Worm (Caenorhabditis elegans) whole organism, L4 larva: ENCODE results near the gene sbp-1.

Source experiments
- F37D6.2 ChIP-seq: sonication (generic microtip); optimal IDR thresholded peaks from 2 replicates; lab custom pipeline; 2016; ENCODE audit warnings: mild to moderate bottlenecking, missing genetic modification characterization, missing compliant biosample characterization
- T20F7.1 ChIP-seq: fragments of 200-800 bp; sonication (Bioruptor generic); optimal IDR thresholded peaks from 2 replicates; lab custom pipeline; 2018; ENCODE audit warnings: mild to moderate bottlenecking, missing genetic modification characterization, missing compliant biosample characterization
- Y105C5A.15 ChIP-seq: fragments of 200-800 bp; sonication (Bioruptor generic); IDR thresholded peaks from 2 replicates; pipeline ENCODE4 v1.3.6; 2022; ENCODE audit warnings: missing genetic modification characterization, missing compliant biosample characterization
- Y75B8A.6 ChIP-seq: fragments of 200-800 bp; sonication (Bioruptor generic); IDR thresholded peaks from 2 replicates; pipeline ENCODE4 v1.3.6; 2022; ENCODE audit warnings: missing genetic modification reagents, missing genetic modification characterization, missing compliant biosample characterization
- ama-1 ChIP-seq: fragments of 150-350 bp; optimal IDR thresholded peaks from 2 replicates; lab custom pipeline; 2014; ENCODE audit warnings: inconsistent platforms, mixed read lengths
- ceh-20 ChIP-seq: fragments of 200-800 bp; sonication (Bioruptor generic); IDR thresholded peaks from 2 replicates; pipeline ENCODE4 v1.3.6; 2022; ENCODE audit warnings: missing genetic modification reagents, missing genetic modification characterization, missing compliant biosample characterization
- egl-27 ChIP-seq: sonication (generic microtip); optimal IDR thresholded peaks from 3 replicates; lab custom pipeline; 2017; ENCODE audit warnings: missing biosample characterization, missing genetic modification reagents, missing genetic modification characterization
- gei-8 ChIP-seq: fragments of 200-800 bp; sonication (Bioruptor generic); optimal IDR thresholded peaks from 2 replicates; lab custom pipeline; 2018; ENCODE audit warnings: mild to moderate bottlenecking, missing genetic modification characterization, missing compliant biosample characterization
- lir-3 ChIP-seq: sonication (generic microtip); optimal IDR thresholded peaks from 2 replicates; lab custom pipeline; 2016; ENCODE audit warnings: mild to moderate bottlenecking, missing genetic modification characterization, missing compliant biosample characterization
- lsy-2 ChIP-seq, 2 experiments: fragments of 150-350 bp in 1 of 2; sonication (generic microtip) in 1 of 2; optimal IDR thresholded peaks; 2 replicates each; lab custom pipeline; 2014 to 2017; ENCODE audit warnings: missing biosample characterization in 2 of 2, missing genetic modification characterization in 2 of 2
- nhr-76 ChIP-seq: fragments of 150-350 bp; optimal IDR thresholded peaks from 2 replicates; lab custom pipeline; 2014; ENCODE audit warnings: missing biosample characterization, missing genetic modification characterization
- skn-1 ChIP-seq: fragments of 150-350 bp; optimal IDR thresholded peaks from 2 replicates; lab custom pipeline; 2014; ENCODE audit warnings: missing biosample characterization, missing genetic modification characterization
- snpc-1.2 ChIP-seq: fragments of 200-800 bp; sonication (Bioruptor generic); IDR thresholded peaks from 2 replicates; pipeline ENCODE4 v1.3.6; 2022; ENCODE audit warnings: missing genetic modification reagents, missing genetic modification characterization, missing compliant biosample characterization
- zag-1 ChIP-seq: fragments of 150-350 bp; optimal IDR thresholded peaks from 2 replicates; lab custom pipeline; 2014; ENCODE audit warnings: missing biosample characterization, missing genetic modification characterization

- TF ChIP-seq F37D6.2 (no peak), gei-8 (GFP tag; lab: Kevin White, UChicago) (no peak), lsy-2 (tag; optimal IDR thresholded peaks at IDR 0.05; lab: Kevin White, UChicago) (no peak), T20F7.1 (no peak), lir-3 (tag; lab: Kevin White, UChicago) (no peak), Y105C5A.15 (GFP tag; lab: Robert Waterston, UW) (no peak), Y75B8A.6 (GFP tag; lab: Robert Waterston, UW) (no peak), ama-1 (lab: Kevin White, UChicago) (no peak), skn-1 (tag; lab: Kevin White, UChicago) (no peak), egl-27 (no peak), ceh-20 (GFP tag; lab: Robert Waterston, UW) (no peak), nhr-76 (tag; lab: Kevin White, UChicago) (no peak), snpc-1.2 (GFP tag; lab: Robert Waterston, UW) (no peak), zag-1 (tag; lab: Kevin White, UChicago) (no peak)
Observed at ce11 chrIII:11378450-11378849, 63.9 kb downstream of the sbp-1 start.
